Worm (Caenorhabditis elegans): ENCODE results near the gene K10D11.2.

Gene K10D11.2

DNA sequence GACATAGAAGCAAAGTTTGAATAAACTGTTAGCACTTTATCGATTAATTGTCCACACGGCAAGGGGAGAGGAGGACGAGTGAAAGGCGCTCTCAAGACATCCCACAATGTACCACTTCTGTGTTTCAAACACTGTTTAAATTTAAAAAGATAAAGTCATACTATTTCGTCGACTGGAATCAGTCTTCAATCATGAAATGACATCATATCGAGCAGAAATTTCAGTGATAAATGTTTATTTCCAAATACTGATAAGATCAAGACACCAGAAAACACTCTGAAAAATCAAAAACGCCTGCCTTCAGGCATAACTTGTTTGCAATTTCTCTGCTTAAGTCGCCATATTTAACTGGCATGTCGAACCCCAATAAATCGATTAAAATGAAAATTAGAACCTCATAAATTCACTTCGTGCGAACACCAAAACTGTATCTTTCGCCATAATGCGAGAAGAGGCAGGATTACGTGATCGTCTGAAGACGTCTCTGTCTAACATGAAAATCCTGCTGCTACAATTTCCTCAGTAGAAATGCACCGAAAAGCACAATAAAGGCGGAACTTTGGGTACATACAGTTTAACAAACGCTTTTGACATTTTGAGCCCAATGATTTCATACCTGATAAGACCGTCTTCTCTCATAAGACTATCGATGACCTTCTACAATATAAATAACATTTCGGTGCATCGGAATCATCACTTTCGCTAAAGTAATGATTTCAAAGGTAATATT lies at the start of gene K10D11.2:
K10D11.2 (plus strand) TSS at position 680 of the 730 bp plus-strand sequence.
- TF ChIP-seq flt-1 (GFP tag; IDR thresholded peaks at IDR 0.05): no peak
- TF ChIP-seq ref-1 (GFP tag; conservative IDR thresholded peaks at IDR 0.05): no peak
- no peak for TF ChIP-seq med-1 (GFP tag; optimal IDR thresholded peaks at IDR 0.05; ENCODE audit: insufficient read depth)
- TF ChIP-seq cog-1 (tag; optimal IDR thresholded peaks at IDR 0.05): no peak
- TF ChIP-seq klf-2 (GFP tag; conservative IDR thresholded peaks at IDR 0.05): no peak
- no peak for TF ChIP-seq ztf-29 (GFP tag; IDR thresholded peaks at IDR 0.05)
- TF ChIP-seq ztf-23 (GFP tag; IDR thresholded peaks at IDR 0.05): no peak
- no peak for TF ChIP-seq tab-1 (GFP tag; IDR thresholded peaks at IDR 0.05)
- no peak for TF ChIP-seq T22C8.4 (GFP tag; IDR thresholded peaks at IDR 0.05)

DNA sequence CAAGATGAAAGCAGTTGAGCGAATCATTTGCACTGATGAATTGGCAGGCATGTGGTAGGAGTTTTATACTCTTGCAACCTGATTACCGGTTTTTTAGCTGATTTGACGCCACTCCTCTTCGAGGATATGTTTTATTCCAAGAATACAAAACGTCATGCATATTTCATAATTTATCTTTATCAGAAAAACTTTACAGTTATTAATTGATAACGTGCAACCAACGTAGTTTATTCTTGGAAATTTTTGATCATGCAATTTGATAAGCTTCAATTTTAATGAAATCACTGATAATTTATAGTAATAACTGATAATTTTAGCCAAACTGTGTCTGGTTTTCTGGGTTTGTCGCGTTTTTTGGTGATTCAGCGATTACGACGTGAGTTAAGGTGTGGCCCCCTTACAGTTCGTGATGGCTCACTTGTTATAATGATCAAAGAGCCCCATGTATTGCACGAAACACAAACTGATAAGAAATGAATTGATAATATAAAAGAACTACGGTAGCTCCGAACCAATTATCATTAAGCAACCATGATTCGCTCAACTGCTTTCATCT lies 42.5 kb upstream of the K10D11.2 start, which contains the start of the genes cld-1 and dod-21:
cld-1 (minus strand) TSS at position 51 of the 556 bp plus-strand sequence.
dod-21 (plus strand) TSS at position 518 of the 556 bp plus-strand sequence.
- TF ChIP-seq T22C8.4 (GFP tag; IDR thresholded peaks at IDR 0.05) (no peak), klf-2 (GFP tag; conservative IDR thresholded peaks at IDR 0.05) (no peak), ztf-29 (GFP tag; IDR thresholded peaks at IDR 0.05) (no peak), cog-1 (tag; optimal IDR thresholded peaks at IDR 0.05) (no peak), flt-1 (GFP tag; IDR thresholded peaks at IDR 0.05) (no peak), ztf-23 (GFP tag; IDR thresholded peaks at IDR 0.05) (no peak)

DNA sequence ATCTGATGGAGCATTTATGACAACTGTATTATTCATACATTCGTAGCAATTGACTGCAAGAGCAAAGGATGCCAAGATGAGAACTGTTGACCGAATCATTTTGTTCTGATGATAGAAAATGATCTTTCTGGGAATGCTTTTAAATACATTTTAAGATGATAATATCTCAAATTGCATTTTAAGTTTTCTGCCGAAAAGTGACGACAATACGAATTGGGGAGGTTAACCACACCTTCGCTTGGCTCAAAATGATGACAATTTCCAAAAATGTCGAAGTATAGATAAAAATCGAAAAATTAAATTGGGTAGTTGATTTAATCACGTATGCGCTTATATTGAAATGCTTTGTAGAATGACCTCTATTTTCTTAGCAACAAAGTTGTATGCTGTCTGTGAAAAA lies 37.5 kb upstream of the K10D11.2 start, which contains the start of gene dod-24:
dod-24 (minus strand) TSS at position 101 of the 400 bp plus-strand sequence.
- TF ChIP-seq tab-1 (GFP tag; IDR thresholded peaks at IDR 0.05): no peak
- TF ChIP-seq ztf-23 (GFP tag; IDR thresholded peaks at IDR 0.05): no peak
- no peak for TF ChIP-seq klf-2 (GFP tag; conservative IDR thresholded peaks at IDR 0.05)
- TF ChIP-seq med-1 (GFP tag; optimal IDR thresholded peaks at IDR 0.05; ENCODE audit: insufficient read depth): no peak
- no peak for TF ChIP-seq ztf-29 (GFP tag; IDR thresholded peaks at IDR 0.05)
- TF ChIP-seq ref-1 (GFP tag; conservative IDR thresholded peaks at IDR 0.05): no peak
- TF ChIP-seq flt-1 (GFP tag; IDR thresholded peaks at IDR 0.05): no peak
- TF ChIP-seq T22C8.4 (GFP tag; IDR thresholded peaks at IDR 0.05): no peak
- no peak for TF ChIP-seq cog-1 (tag; optimal IDR thresholded peaks at IDR 0.05)

DNA sequence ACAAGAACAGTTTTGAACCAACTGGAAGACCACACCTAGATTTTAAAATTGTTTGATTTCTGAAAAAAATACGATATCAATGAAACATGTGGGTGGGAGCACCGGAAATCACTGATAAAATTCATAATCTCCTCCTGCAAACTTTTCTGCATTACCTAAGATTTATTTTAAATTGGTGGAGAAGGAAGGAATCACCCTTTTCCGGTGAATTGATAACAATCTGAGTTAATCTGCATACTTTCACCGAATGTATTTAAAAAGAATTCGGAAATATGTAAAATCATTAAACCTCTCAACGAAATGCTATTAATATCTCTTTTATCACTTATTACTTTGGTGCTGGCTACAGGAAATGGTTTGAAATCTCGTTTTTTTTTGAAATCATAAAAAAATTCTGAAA lies 36.2 kb upstream of the K10D11.2 start, which contains the start of gene dct-19:
dct-19 (plus strand) TSS at position 301 of the 400 bp plus-strand sequence.
- no peak for TF ChIP-seq tab-1 (GFP tag; IDR thresholded peaks at IDR 0.05)
- no peak for TF ChIP-seq klf-2 (GFP tag; conservative IDR thresholded peaks at IDR 0.05)
- TF ChIP-seq ztf-29 (GFP tag; IDR thresholded peaks at IDR 0.05): no peak
- TF ChIP-seq ztf-23 (GFP tag; IDR thresholded peaks at IDR 0.05): no peak
- no peak for TF ChIP-seq flt-1 (GFP tag; IDR thresholded peaks at IDR 0.05)
- TF ChIP-seq med-1 (GFP tag; optimal IDR thresholded peaks at IDR 0.05; ENCODE audit: insufficient read depth): no peak
- TF ChIP-seq ref-1 (GFP tag; conservative IDR thresholded peaks at IDR 0.05): no peak
- no peak for TF ChIP-seq cog-1 (tag; optimal IDR thresholded peaks at IDR 0.05)
- no peak for TF ChIP-seq T22C8.4 (GFP tag; IDR thresholded peaks at IDR 0.05)

DNA sequence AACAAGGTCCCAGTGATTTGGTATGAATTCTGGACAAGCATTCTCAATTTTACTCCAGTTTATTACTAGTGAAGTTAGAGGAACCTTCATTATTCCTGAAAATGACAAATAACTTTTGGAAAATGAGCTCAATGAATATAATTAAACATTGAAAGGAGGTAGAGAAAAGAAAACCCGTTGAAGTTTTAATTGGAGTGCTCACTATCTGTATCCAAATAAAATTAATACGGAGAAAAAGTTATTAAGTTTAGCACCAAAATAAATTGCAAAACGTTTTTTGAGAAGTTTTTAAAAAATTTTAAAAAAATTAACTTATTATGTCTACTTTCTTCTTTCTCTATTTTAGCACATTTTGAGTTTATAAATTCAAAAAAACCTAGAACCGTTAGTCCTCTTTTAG lies 32.3 kb upstream of the K10D11.2 start, which contains the start of gene F55G11.1:
F55G11.1 (minus strand) TSS at position 101 of the 400 bp plus-strand sequence.
- TF ChIP-seq ref-1 (GFP tag; conservative IDR thresholded peaks at IDR 0.05) (no peak), ztf-23 (GFP tag; IDR thresholded peaks at IDR 0.05) (no peak), klf-2 (GFP tag; conservative IDR thresholded peaks at IDR 0.05) (no peak), tab-1 (GFP tag; IDR thresholded peaks at IDR 0.05) (no peak), ztf-29 (GFP tag; IDR thresholded peaks at IDR 0.05) (no peak), med-1 (GFP tag; optimal IDR thresholded peaks at IDR 0.05; ENCODE audit: insufficient read depth) (no peak), flt-1 (GFP tag; IDR thresholded peaks at IDR 0.05) (no peak), cog-1 (tag; optimal IDR thresholded peaks at IDR 0.05) (no peak), T22C8.4 (GFP tag; IDR thresholded peaks at IDR 0.05) (no peak)

DNA sequence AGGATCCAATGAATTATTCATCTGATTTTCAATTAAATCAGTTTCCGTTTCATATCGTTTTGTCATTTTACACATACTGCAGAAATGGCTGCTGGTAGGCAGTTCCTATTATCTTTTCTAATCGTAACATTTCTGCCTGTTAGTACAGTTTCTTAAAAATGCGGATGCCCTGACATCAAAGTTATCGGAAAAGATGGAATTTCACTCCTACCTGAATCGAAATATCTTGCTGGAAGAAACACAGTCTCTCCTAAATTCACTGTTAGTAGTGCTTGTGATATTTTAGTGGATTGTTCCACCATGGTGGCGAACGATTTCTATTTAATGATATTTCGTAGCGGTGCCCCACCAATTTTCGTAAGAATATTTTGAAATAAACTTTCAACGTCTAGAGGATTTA lies 30.3 kb upstream of the K10D11.2 start, which contains the start of gene F55G11.10:
F55G11.10 (plus strand) TSS at position 301 of the 400 bp plus-strand sequence.
- no peak for TF ChIP-seq flt-1 (GFP tag; IDR thresholded peaks at IDR 0.05)
- no peak for TF ChIP-seq ref-1 (GFP tag; conservative IDR thresholded peaks at IDR 0.05)
- TF ChIP-seq klf-2 (GFP tag; conservative IDR thresholded peaks at IDR 0.05): no peak
- TF ChIP-seq ztf-29 (GFP tag; IDR thresholded peaks at IDR 0.05): no peak
- TF ChIP-seq ztf-23 (GFP tag; IDR thresholded peaks at IDR 0.05): no peak

DNA sequence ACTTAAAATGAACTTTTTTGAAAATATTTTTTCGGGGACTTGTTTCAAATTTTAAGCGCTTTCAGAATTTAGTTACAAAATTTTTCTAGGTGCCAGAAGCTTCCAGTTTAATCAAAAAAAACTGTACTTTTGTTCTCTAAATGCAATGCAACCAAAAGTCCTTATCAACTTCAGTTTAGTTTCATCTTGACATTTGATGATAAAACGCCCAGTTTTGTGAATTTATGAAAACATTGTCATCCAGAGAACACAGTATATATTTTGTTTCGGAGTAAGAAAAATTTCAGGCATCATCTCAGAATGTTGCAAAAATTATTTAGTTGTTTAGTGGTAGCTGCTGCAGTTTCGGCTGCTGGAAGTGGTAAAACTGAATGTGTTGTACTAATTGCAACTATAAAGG lies 21.1 kb upstream of the K10D11.2 start, which contains the start of gene F55G11.6:
F55G11.6 (plus strand) TSS at position 301 of the 400 bp plus-strand sequence.
- TF ChIP-seq med-1 (GFP tag; optimal IDR thresholded peaks at IDR 0.05; ENCODE audit: insufficient read depth) (no peak), tab-1 (GFP tag; IDR thresholded peaks at IDR 0.05) (no peak), klf-2 (GFP tag; conservative IDR thresholded peaks at IDR 0.05) (no peak), cog-1 (tag; optimal IDR thresholded peaks at IDR 0.05) (no peak), flt-1 (GFP tag; IDR thresholded peaks at IDR 0.05) (no peak), ref-1 (GFP tag; conservative IDR thresholded peaks at IDR 0.05) (no peak)

DNA sequence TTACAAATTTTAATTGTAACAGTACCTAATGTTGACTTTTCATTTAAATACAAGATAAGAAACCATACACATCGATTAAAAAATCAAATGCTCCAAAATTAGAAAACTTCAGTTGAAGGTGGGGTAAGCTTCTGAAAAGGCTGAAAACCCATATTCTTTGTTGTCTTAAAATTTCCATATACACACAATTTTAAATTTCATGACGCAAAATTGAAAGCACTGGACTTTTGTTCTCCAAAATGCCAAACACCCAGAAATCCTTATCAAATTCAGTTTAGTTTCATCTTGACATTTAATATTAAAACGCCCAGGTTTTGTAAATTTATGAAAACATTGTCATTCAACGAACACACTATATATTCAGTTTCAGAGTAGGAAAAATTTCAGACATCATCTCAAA lies 18.6 kb upstream of the K10D11.2 start, which contains the start of gene F55G11.7:
F55G11.7 (plus strand) TSS at position 301 of the 400 bp plus-strand sequence.
- TF ChIP-seq ref-1 (GFP tag; conservative IDR thresholded peaks at IDR 0.05) (no peak), klf-2 (GFP tag; conservative IDR thresholded peaks at IDR 0.05) (no peak)

DNA sequence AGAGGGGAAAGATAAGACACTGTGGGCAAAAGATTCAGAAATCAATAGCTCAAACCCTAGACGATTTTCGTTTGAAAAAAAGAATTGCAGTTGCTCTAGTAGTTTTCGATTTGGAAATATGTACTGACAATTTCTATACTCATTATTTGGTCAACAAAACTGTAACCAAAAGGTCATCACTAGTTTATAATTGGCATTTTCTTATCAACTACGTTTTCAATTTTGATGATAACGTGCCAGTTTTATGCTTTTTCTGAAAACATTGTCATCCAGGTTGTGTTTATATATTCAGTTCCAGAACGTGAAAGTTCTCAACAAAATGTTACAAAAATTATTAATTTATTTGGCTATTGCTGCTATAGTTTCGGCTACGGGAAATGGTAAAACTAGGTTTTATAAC lies 16.2 kb upstream of the K10D11.2 start, which contains the start of gene F55G11.8:
F55G11.8 (plus strand) TSS at position 245 of the 400 bp plus-strand sequence.
- no peak for TF ChIP-seq med-1 (GFP tag; optimal IDR thresholded peaks at IDR 0.05; ENCODE audit: insufficient read depth)
- TF ChIP-seq tab-1 (GFP tag; IDR thresholded peaks at IDR 0.05): no peak
- TF ChIP-seq ref-1 (GFP tag; conservative IDR thresholded peaks at IDR 0.05): no peak
